Worm (Caenorhabditis elegans): ENCODE results near the gene K02A2.5.

The K02A2.5 gene

ce11 chrII:7393922-7394689 is 17.7 kb downstream of the K02A2.5 start:
- peak; percentile 81 for TF ChIP-seq nhr-85 (tag)
- TF ChIP-seq nhr-11 (tag; optimal IDR thresholded peaks at IDR 0.05) = no peak
- TF ChIP-seq fkh-10 (GFP tag; optimal IDR thresholded peaks at IDR 0.05) = no peak
- peak; percentile 3 for TF ChIP-seq nhr-20 (tag; optimal IDR thresholded peaks at IDR 0.05)
- TF ChIP-seq fos-1 (tag; optimal IDR thresholded peaks at IDR 0.05) = no peak
- TF ChIP-seq nhr-90 (tag; optimal IDR thresholded peaks at IDR 0.05; ENCODE audit: poor library complexity) = no peak
- peak; percentile 65 for TF ChIP-seq lin-14 (GFP tag; optimal IDR thresholded peaks at IDR 0.05)
- no peak for TF ChIP-seq sox-4 (tag; optimal IDR thresholded peaks at IDR 0.05)
- peak in 1 of 2 experiments; percentile 9 for TF ChIP-seq mdl-1 (tag; optimal IDR thresholded peaks at IDR 0.05)
- peak; percentile 5 for TF ChIP-seq snu-23 (GFP tag; optimal IDR thresholded peaks at IDR 0.05)
- TF ChIP-seq lin-35 (GFP tag; optimal IDR thresholded peaks at IDR 0.05) = peak in 1 of 2 experiments; percentile 19
- peak; percentile 21 for TF ChIP-seq blmp-1 (tag; optimal IDR thresholded peaks at IDR 0.05)
- TF ChIP-seq mep-1 (tag; optimal IDR thresholded peaks at IDR 0.05) = peak; percentile 30
- TF ChIP-seq lin-13 (GFP tag; optimal IDR thresholded peaks at IDR 0.05) = peak; percentile 4
- TF ChIP-seq nhr-71 (tag; optimal IDR thresholded peaks at IDR 0.05) = peak; percentile 15

DNA sequence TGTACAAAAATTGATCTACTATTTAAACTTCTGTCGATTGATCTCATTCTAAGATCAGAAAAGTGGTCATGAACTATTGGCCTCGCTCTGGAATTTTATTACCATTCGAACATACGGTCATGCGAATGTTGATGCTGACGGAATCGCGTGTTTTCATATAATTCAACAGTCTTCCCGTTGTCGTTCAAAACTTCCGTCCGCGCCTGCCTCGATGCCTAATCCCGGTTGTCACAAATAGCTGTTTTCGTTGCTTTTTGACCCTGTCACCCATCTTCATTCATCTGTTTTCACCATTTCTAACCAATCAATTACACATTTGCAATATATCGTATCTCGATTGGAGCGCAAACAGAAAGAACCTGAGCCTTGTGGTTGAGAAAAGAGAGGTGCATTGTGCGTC is 18.4 kb downstream of the K02A2.5 start:
- peak; percentile 15 for TF ChIP-seq ztf-4 (tag; optimal IDR thresholded peaks at IDR 0.05)
- peak; percentile 37 for TF ChIP-seq blmp-1 (tag; optimal IDR thresholded peaks at IDR 0.05)
- TF ChIP-seq efl-1 (optimal IDR thresholded peaks at IDR 0.05) = no peak
- peak in 1 of 2 experiments; percentile 72 for TF ChIP-seq efl-1 (GFP tag; optimal IDR thresholded peaks at IDR 0.05 in 1 of 2)
- no peak for TF ChIP-seq ceh-8 (GFP tag; optimal IDR thresholded peaks at IDR 0.05)
- no peak for TF ChIP-seq skn-1 (tag; optimal IDR thresholded peaks at IDR 0.05)
- TF ChIP-seq nhr-76 (tag; optimal IDR thresholded peaks at IDR 0.05) = no peak
- peak in 1 of 6 experiments; percentile 7 for TF ChIP-seq elt-3 (tag; optimal IDR thresholded peaks at IDR 0.05)

- peak; percentile 33 for TF ChIP-seq swsn-7 (tag; optimal IDR thresholded peaks at IDR 0.05)
- peak; percentile 57 for TF ChIP-seq blmp-1 (tag; optimal IDR thresholded peaks at IDR 0.05)
- no peak for TF ChIP-seq nhr-84 (tag; optimal IDR thresholded peaks at IDR 0.05)
- no peak for TF ChIP-seq hlh-17 (GFP tag; optimal IDR thresholded peaks at IDR 0.05; ENCODE audit: borderline replicate concordance)
- TF ChIP-seq nhr-237 (tag; optimal IDR thresholded peaks at IDR 0.05) = peak; percentile 53
- no peak for TF ChIP-seq pqm-1 (tag; optimal IDR thresholded peaks at IDR 0.05)
- no peak for TF ChIP-seq tlp-1 (tag; optimal IDR thresholded peaks at IDR 0.05)
- peak; percentile 66 for TF ChIP-seq nhr-20 (tag; optimal IDR thresholded peaks at IDR 0.05)
- TF ChIP-seq ztf-4 (tag; optimal IDR thresholded peaks at IDR 0.05) = no peak
- no peak for TF ChIP-seq grh-1 (GFP tag; IDR thresholded peaks at IDR 0.05)
- TF ChIP-seq nhr-77 (tag; optimal IDR thresholded peaks at IDR 0.05) = no peak
- no peak for TF ChIP-seq lin-13 (GFP tag; optimal IDR thresholded peaks at IDR 0.05)
- peak; percentile 76 for TF ChIP-seq skn-1 (tag; optimal IDR thresholded peaks at IDR 0.05)
- peak; percentile 82 for TF ChIP-seq nhr-85 (tag)
- TF ChIP-seq isw-1 (GFP tag; IDR thresholded peaks at IDR 0.05) = peak; percentile 24; the same call in 1 of the 2 replicates
- peak; percentile 46 to 68 for TF ChIP-seq egl-27 (tag; optimal IDR thresholded peaks at IDR 0.05)
- TF ChIP-seq alr-1 (tag; optimal IDR thresholded peaks at IDR 0.05; ENCODE audit: borderline replicate concordance) = no peak
- no peak for TF ChIP-seq lir-3 (tag; optimal IDR thresholded peaks at IDR 0.05; ENCODE audit: poor library complexity)
- no peak for TF ChIP-seq ceh-90 (tag; optimal IDR thresholded peaks at IDR 0.05)
- TF ChIP-seq zip-4 (GFP tag; optimal IDR thresholded peaks at IDR 0.05) = peak; percentile 75
- peak; percentile 50 to 76 (median 71) for TF ChIP-seq ceh-82 (tag; optimal IDR thresholded peaks at IDR 0.05)
- TF ChIP-seq fkh-4 (tag; optimal IDR thresholded peaks at IDR 0.05; ENCODE audit: borderline replicate concordance) = no peak
- TF ChIP-seq pag-3 (tag; optimal IDR thresholded peaks at IDR 0.05; ENCODE audit: borderline replicate concordance, insufficient read depth) = no peak
- TF ChIP-seq rnt-1 (tag; optimal IDR thresholded peaks at IDR 0.05) = peak; percentile 38
- TF ChIP-seq F16B12.6 (tag; optimal IDR thresholded peaks at IDR 0.05) = no peak
- no peak for TF ChIP-seq elt-3 (tag; optimal IDR thresholded peaks at IDR 0.05)
- TF ChIP-seq nhr-19 (GFP tag; conservative IDR thresholded peaks at IDR 0.05) = peak; percentile 32; the same call in 1 of the 2 replicates
- TF ChIP-seq egl-13 (tag; optimal IDR thresholded peaks at IDR 0.05) = no peak
- TF ChIP-seq nhr-71 (tag; optimal IDR thresholded peaks at IDR 0.05) = peak; percentile 77
- TF ChIP-seq efl-3 (GFP tag; optimal IDR thresholded peaks at IDR 0.05) = no peak
- no peak for TF ChIP-seq ceh-88 (GFP tag; IDR thresholded peaks at IDR 0.05)
- TF ChIP-seq lin-35 (GFP tag; optimal IDR thresholded peaks at IDR 0.05) = peak; percentile 34 to 44
These were observed 19.7 kb downstream of the K02A2.5 start for ce11 chrII:7392052-7392694.

All from whole organism, L1 larva.